Worm (Caenorhabditis elegans) whole organism, L1 larva: Measurements from ENCODE around the gene spp-4.

ENCODE experiments used
- C04F5.9 ChIP-seq: sonication (generic microtip); optimal IDR thresholded peaks from 2 replicates; lab custom pipeline; 2016; ENCODE audit warnings: missing genetic modification characterization, missing compliant biosample characterization
- F16B12.6 ChIP-seq: fragments of 150-350 bp; optimal IDR thresholded peaks from 2 replicates; lab custom pipeline; 2014; ENCODE audit warnings: missing biosample characterization, missing genetic modification characterization
- Y116A8C.19 ChIP-seq: sonication (generic microtip); optimal IDR thresholded peaks from 2 replicates; lab custom pipeline; 2016; ENCODE audit warnings: missing compliant biosample characterization, missing genetic modification characterization, borderline replicate concordance
- aha-1 ChIP-seq: fragments of 150-350 bp; optimal IDR thresholded peaks from 2 replicates; lab custom pipeline; 2014; ENCODE audit warnings: missing biosample characterization, missing genetic modification characterization
- ama-1 ChIP-seq: fragments of 150-350 bp; optimal IDR thresholded peaks from 2 replicates; lab custom pipeline; 2014
- dpl-1 ChIP-seq, 3 experiments: fragments of 150-350 bp in 2 of 3; sonication (generic microtip) in 1 of 3; optimal IDR thresholded peaks; 2 replicates each; lab custom pipeline; 2014 to 2017; ENCODE audit warnings: missing biosample characterization in 3 of 3, missing genetic modification characterization in 3 of 3, missing genetic modification reagents in 3 of 3
- dsc-1 ChIP-seq: sonication (generic microtip); optimal IDR thresholded peaks from 2 replicates; lab custom pipeline; 2016; ENCODE audit warnings: mild to moderate bottlenecking, missing genetic modification characterization, missing compliant biosample characterization
- elt-2 ChIP-seq: sonication (generic microtip); optimal IDR thresholded peaks from 2 replicates; lab custom pipeline; 2016; ENCODE audit warnings: missing genetic modification characterization, mild to moderate bottlenecking, inconsistent platforms, missing compliant biosample characterization, missing genetic modification reagents
- elt-3 ChIP-seq, 6 experiments: fragments of 150-350 bp in 1 of 6; sonication (generic microtip); optimal IDR thresholded peaks; 2 replicates each; lab custom pipeline; 2017 to 2018; ENCODE audit warnings: missing biosample characterization in 6 of 6, missing genetic modification characterization in 6 of 6, inconsistent platforms in 1 of 6
- ets-5 ChIP-seq: fragments of 200-800 bp; sonication (Bioruptor generic); IDR thresholded peaks from 2 replicates; pipeline ENCODE4 v1.3.6; 2022; ENCODE audit warnings: missing genetic modification characterization, missing compliant biosample characterization
- fkh-10 ChIP-seq: sonication (generic microtip); optimal IDR thresholded peaks from 2 replicates; lab custom pipeline; 2017; ENCODE audit warnings: missing biosample characterization, missing genetic modification reagents, missing genetic modification characterization
- fkh-4 ChIP-seq: sonication (generic microtip); optimal IDR thresholded peaks from 2 replicates; lab custom pipeline; 2016; ENCODE audit warnings: missing compliant biosample characterization, missing genetic modification characterization, borderline replicate concordance
- fkh-8 ChIP-seq: sonication (generic microtip); optimal IDR thresholded peaks from 2 replicates; lab custom pipeline; 2016; ENCODE audit warnings: mild to moderate bottlenecking, missing genetic modification characterization, missing compliant biosample characterization
- hlh-17 ChIP-seq: fragments of 200-800 bp; sonication (Bioruptor generic); optimal IDR thresholded peaks from 2 replicates; lab custom pipeline; 2018; ENCODE audit warnings: missing genetic modification characterization, mild to moderate bottlenecking, missing compliant biosample characterization, moderate library complexity, borderline replicate concordance
- isw-1 ChIP-seq: fragments of 200-800 bp; sonication (Bioruptor generic); IDR thresholded peaks from 2 replicates; pipeline ENCODE4 v1.3.6; 2022; ENCODE audit warnings: missing genetic modification characterization, missing compliant biosample characterization
- jun-1 ChIP-seq: fragments of 150-350 bp; optimal IDR thresholded peaks from 2 replicates; lab custom pipeline; 2014; ENCODE audit warnings: missing biosample characterization, missing genetic modification reagents, missing genetic modification characterization
- lin-14 ChIP-seq: fragments of 200-800 bp; sonication (Bioruptor generic); optimal IDR thresholded peaks from 2 replicates; lab custom pipeline; 2018; ENCODE audit warnings: mild to moderate bottlenecking, missing genetic modification characterization, moderate library complexity, missing compliant biosample characterization
- lin-35 ChIP-seq, 2 experiments: fragments of 150-350 bp; optimal IDR thresholded peaks; 2 replicates each; lab custom pipeline; 2014; ENCODE audit warnings: missing biosample characterization in 2 of 2, missing genetic modification characterization in 2 of 2, missing genetic modification reagents in 2 of 2
- mdl-1 ChIP-seq, 2 experiments: fragments of 150-350 bp; optimal IDR thresholded peaks; 2 replicates each; lab custom pipeline; 2014 to 2017; ENCODE audit warnings: missing biosample characterization in 2 of 2, missing genetic modification characterization in 2 of 2, inconsistent platforms in 1 of 2
- mef-2 ChIP-seq: fragments of 150-350 bp; optimal IDR thresholded peaks from 2 replicates; lab custom pipeline; 2014; ENCODE audit warnings: missing biosample characterization, missing genetic modification characterization
- nhr-11 ChIP-seq: fragments of 150-350 bp; optimal IDR thresholded peaks from 2 replicates; lab custom pipeline; 2014; ENCODE audit warnings: missing biosample characterization, missing genetic modification characterization
- nhr-19 ChIP-seq: fragments of 200-800 bp; sonication (Bioruptor generic); conservative IDR thresholded peaks from 2 replicates; pipeline ENCODE4 v1.3.6; 2022; ENCODE audit warnings: missing genetic modification characterization, missing compliant biosample characterization
- nhr-20 ChIP-seq: sonication (generic microtip); optimal IDR thresholded peaks from 2 replicates; lab custom pipeline; 2016; ENCODE audit warnings: mild to moderate bottlenecking, missing genetic modification characterization, missing compliant biosample characterization
- nhr-28 ChIP-seq: fragments of 150-350 bp; optimal IDR thresholded peaks from 2 replicates; lab custom pipeline; 2014; ENCODE audit warnings: missing biosample characterization, missing genetic modification characterization
- nhr-47 ChIP-seq: sonication (generic microtip); optimal IDR thresholded peaks from 2 replicates; lab custom pipeline; 2016; ENCODE audit warnings: mild to moderate bottlenecking, missing genetic modification characterization, moderate library complexity, missing compliant biosample characterization
- nhr-71 ChIP-seq: sonication (generic microtip); optimal IDR thresholded peaks from 2 replicates; lab custom pipeline; 2016; ENCODE audit warnings: mild to moderate bottlenecking, missing genetic modification characterization, moderate library complexity, missing compliant biosample characterization
- nhr-77 ChIP-seq: fragments of 150-350 bp; optimal IDR thresholded peaks from 2 replicates; lab custom pipeline; 2014; ENCODE audit warnings: missing biosample characterization, missing genetic modification characterization
- nhr-90 ChIP-seq: sonication (generic microtip); optimal IDR thresholded peaks from 2 replicates; lab custom pipeline; 2016; ENCODE audit warnings: mild to moderate bottlenecking, missing genetic modification characterization, missing compliant biosample characterization; ENCODE audit not compliant: poor library complexity
- pag-3 ChIP-seq: sonication (generic microtip); optimal IDR thresholded peaks from 2 replicates; lab custom pipeline; 2017; ENCODE audit warnings: missing genetic modification characterization, mild to moderate bottlenecking, missing compliant biosample characterization, antibody characterized with exemption, borderline replicate concordance; ENCODE audit not compliant: insufficient read depth
- pax-3 ChIP-seq: fragments of 200-800 bp; sonication (Bioruptor generic); optimal IDR thresholded peaks from 2 replicates; lab custom pipeline; 2018; ENCODE audit warnings: mild to moderate bottlenecking, missing genetic modification characterization, moderate library complexity, missing compliant biosample characterization
- rnt-1 ChIP-seq: sonication (generic microtip); optimal IDR thresholded peaks from 2 replicates; lab custom pipeline; 2016; ENCODE audit warnings: mild to moderate bottlenecking, missing genetic modification characterization, moderate library complexity, missing compliant biosample characterization
- snpc-4 ChIP-seq: fragments of 150-350 bp; optimal IDR thresholded peaks from 2 replicates; lab custom pipeline; 2014; ENCODE audit warnings: missing biosample characterization, missing genetic modification characterization
- tbx-2 ChIP-seq: sonication (generic microtip); optimal IDR thresholded peaks from 2 replicates; lab custom pipeline; 2016; ENCODE audit warnings: missing genetic modification characterization, missing compliant biosample characterization
- tlp-1 ChIP-seq: fragments of 150-350 bp; optimal IDR thresholded peaks from 2 replicates; lab custom pipeline; 2014; ENCODE audit warnings: missing biosample characterization, missing genetic modification characterization
- vab-15 ChIP-seq: sonication (generic microtip); optimal IDR thresholded peaks from 2 replicates; lab custom pipeline; 2017; ENCODE audit warnings: missing genotype, mild to moderate bottlenecking, missing genetic modification characterization, missing compliant biosample characterization
- xbp-1 ChIP-seq: sonication (generic microtip); optimal IDR thresholded peaks from 2 replicates; lab custom pipeline; 2016; ENCODE audit warnings: missing genetic modification characterization, missing compliant biosample characterization
- zag-1 ChIP-seq: fragments of 150-350 bp; optimal IDR thresholded peaks from 2 replicates; lab custom pipeline; 2014; ENCODE audit warnings: missing biosample characterization, missing genetic modification characterization
- zip-4 ChIP-seq: fragments of 200-800 bp; sonication (Bioruptor generic); optimal IDR thresholded peaks from 2 replicates; lab custom pipeline; 2018; ENCODE audit warnings: mild to moderate bottlenecking, missing genetic modification characterization, moderate library complexity, missing compliant biosample characterization
- ztf-11 ChIP-seq, 2 experiments: sonication (generic microtip); optimal IDR thresholded peaks; 2 replicates each; lab custom pipeline; 2016 to 2017; ENCODE audit warnings: missing genetic modification characterization in 2 of 2, missing biosample characterization in 1 of 2, missing compliant biosample characterization in 1 of 2

The spp-4 gene

DNA sequence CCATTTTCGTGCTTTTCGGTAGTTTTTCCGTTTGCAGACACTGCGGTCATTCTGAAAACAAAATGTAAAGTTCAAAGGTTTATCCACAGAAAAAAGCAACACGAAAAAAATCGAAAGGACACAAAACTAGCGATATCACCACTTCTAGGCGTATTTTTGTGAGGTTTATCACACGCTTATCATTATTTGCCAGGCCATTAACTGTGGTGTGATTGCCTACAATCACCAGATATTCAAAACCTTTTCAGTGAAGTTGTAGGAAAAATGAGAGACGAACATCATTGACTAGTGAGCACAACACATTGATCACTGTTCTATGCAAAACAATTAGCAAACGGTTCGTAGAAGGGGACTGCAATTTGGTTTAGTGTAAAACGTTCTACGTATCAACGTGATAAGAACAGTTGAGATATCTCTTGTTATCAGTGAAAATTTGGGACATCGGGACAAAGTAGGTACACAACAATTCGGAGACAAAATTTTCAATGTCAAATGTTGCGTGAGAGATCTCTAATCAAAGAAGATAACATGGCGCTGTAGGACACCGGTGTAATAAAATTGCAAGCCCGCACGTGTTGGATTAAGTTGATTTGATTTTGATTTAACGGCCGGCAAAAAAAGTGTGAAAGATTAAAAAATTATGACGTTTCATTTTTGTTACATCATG, 12.9 kb downstream of the spp-4 start, which contains the start of gene sur-5 (continued):
- TF ChIP-seq nhr-11 (tag; lab: Kevin White, UChicago) (no peak), pag-3 (tag; lab: Kevin White, UChicago) (no peak), nhr-20 (tag; lab: Kevin White, UChicago) (peak; percentile 61), lin-35 (GFP tag; optimal IDR thresholded peaks at IDR 0.05; lab: Kevin White, UChicago) (peak in 1 of 2 experiments; percentile 28), ets-5 (GFP tag; lab: Robert Waterston, UW) (no peak)

DNA sequence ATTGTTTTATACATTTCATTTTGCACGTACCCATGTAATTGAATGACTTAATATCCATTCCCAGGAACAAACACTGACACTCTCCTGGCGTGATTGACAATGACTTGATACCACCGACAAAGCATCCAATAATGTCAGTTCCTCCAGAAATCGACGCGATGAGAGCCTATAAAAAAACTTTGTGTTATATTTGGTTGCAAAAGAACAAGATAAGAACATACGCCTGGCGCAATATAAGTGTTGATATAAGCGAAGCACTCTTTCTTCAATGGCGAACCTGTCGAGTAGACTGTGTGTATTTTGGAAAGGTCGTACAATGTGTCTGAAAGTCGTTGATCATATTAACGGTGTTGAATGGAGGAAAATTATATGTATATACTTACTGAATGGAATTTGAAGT, 15.4 kb downstream of the spp-4 start:
- no peak for TF ChIP-seq fkh-10 (GFP tag; lab: Kevin White, UChicago)
- no peak for TF ChIP-seq rnt-1
- no peak for TF ChIP-seq nhr-47 (tag; lab: Kevin White, UChicago)
- no peak for TF ChIP-seq zip-4 (GFP tag; lab: Kevin White, UChicago)
- no peak for TF ChIP-seq mdl-1 (tag; optimal IDR thresholded peaks at IDR 0.05; lab: Kevin White, UChicago)
- no peak for TF ChIP-seq jun-1
- no peak for TF ChIP-seq elt-2 (tag; lab: Kevin White, UChicago)
- no peak for TF ChIP-seq pag-3 (tag; lab: Kevin White, UChicago)
- TF ChIP-seq xbp-1 (tag; lab: Kevin White, UChicago), result no peak
- no peak for TF ChIP-seq pax-3
- TF ChIP-seq nhr-71, result no peak
- TF ChIP-seq nhr-77 (tag; lab: Kevin White, UChicago), result no peak
- no peak for TF ChIP-seq snpc-4
- no peak for TF ChIP-seq fkh-4 (tag; lab: Kevin White, UChicago)
- TF ChIP-seq dpl-1 (GFP tag; optimal IDR thresholded peaks at IDR 0.05; lab: Kevin White, UChicago), result no peak
- no peak for TF ChIP-seq zag-1 (tag; lab: Kevin White, UChicago)
- no peak for TF ChIP-seq ama-1 (lab: Kevin White, UChicago)
- no peak for TF ChIP-seq nhr-20 (tag; lab: Kevin White, UChicago)
- TF ChIP-seq fkh-8 (tag; lab: Kevin White, UChicago), result no peak
- no peak for TF ChIP-seq aha-1 (tag; lab: Kevin White, UChicago)

DNA sequence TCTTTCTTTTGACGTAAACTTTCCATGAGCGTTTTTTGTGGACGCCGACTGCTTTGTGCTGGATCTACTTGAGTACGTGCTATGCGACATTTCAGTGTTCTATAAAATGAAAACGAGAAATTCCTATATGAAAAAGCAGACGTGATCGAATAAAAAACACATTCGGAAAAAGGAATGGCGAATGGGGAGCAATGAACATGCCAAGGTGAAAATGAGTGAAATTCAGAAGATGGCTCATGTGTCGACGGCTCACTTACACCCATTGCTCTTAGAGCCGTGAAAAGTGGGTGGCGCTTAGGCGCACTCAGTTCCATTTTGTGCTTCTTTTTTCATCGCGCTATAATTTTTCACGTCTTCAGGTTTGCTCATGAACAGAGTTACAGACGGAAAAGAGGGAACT, 19.9 kb downstream of the spp-4 start, which contains the start of gene K03A1.4:
Gene K03A1.4 (minus strand): TSS at position 101 of the 400 bp plus-strand sequence.
- TF ChIP-seq dsc-1 (tag; lab: Kevin White, UChicago), result no peak
- TF ChIP-seq hlh-17, result no peak
- no peak for TF ChIP-seq F16B12.6 (tag; lab: Kevin White, UChicago)
- TF ChIP-seq Y116A8C.19 (tag; lab: Kevin White, UChicago), result no peak
- TF ChIP-seq elt-3 (tag; optimal IDR thresholded peaks at IDR 0.05; lab: Kevin White, UChicago), result no peak
- no peak for TF ChIP-seq nhr-19 (GFP tag; lab: Robert Waterston, UW)
- no peak for TF ChIP-seq lin-14
- TF ChIP-seq pag-3 (tag; lab: Kevin White, UChicago), result no peak
- no peak for TF ChIP-seq mef-2
- no peak for TF ChIP-seq nhr-28 (tag; lab: Kevin White, UChicago)
- no peak for TF ChIP-seq ztf-11 (tag; optimal IDR thresholded peaks at IDR 0.05; lab: Kevin White, UChicago)
- no peak for TF ChIP-seq aha-1 (tag; lab: Kevin White, UChicago)
- no peak for TF ChIP-seq mdl-1 (tag; optimal IDR thresholded peaks at IDR 0.05; lab: Kevin White, UChicago)
- no peak for TF ChIP-seq tlp-1 (tag; lab: Kevin White, UChicago)
- no peak for TF ChIP-seq tbx-2 (tag; lab: Kevin White, UChicago)
- TF ChIP-seq isw-1 (GFP tag; lab: Robert Waterston, UW), result no peak
- TF ChIP-seq C04F5.9 (tag; lab: Kevin White, UChicago), result no peak
- no peak for TF ChIP-seq nhr-90
- no peak for TF ChIP-seq vab-15 (tag; lab: Kevin White, UChicago)
